Fruit fly (Drosophila melanogaster) whole organism, prepupa: ENCODE measurements around the gene ND-30.

ENCODE experiments used
- Blimp-1 ChIP-seq: fragments of 200-800 bp; sonication (Bioruptor generic); optimal IDR thresholded peaks from 3 replicates; lab custom pipeline; 2017; ENCODE audit warnings: missing biosample characterization, missing genetic modification characterization, mild to moderate bottlenecking, moderate library complexity, missing genetic modification reagents
- CG10669 ChIP-seq: fragments of 200-800 bp; sonication (Bioruptor generic); optimal IDR thresholded peaks from 3 replicates; lab custom pipeline; 2018; ENCODE audit warnings: missing biosample characterization, mild to moderate bottlenecking, missing genetic modification characterization, moderate library complexity
- CG11294 ChIP-seq: fragments of 200-800 bp; sonication (Bioruptor generic); IDR thresholded peaks from 2 replicates; pipeline ENCODE4 v1.3.6; 2022; ENCODE audit warnings: missing biosample characterization, missing genetic modification characterization
- CG11762 ChIP-seq: fragments of 200-800 bp; sonication (Bioruptor generic); optimal IDR thresholded peaks from 3 replicates; lab custom pipeline; 2016; ENCODE audit warnings: missing biosample characterization, missing genetic modification characterization; ENCODE audit not compliant: insufficient read depth
- CG11902 ChIP-seq: fragments of 200-800 bp; sonication (Bioruptor generic); optimal IDR thresholded peaks from 3 replicates; lab custom pipeline; 2016; ENCODE audit warnings: missing biosample characterization, missing genetic modification characterization
- CG15336 ChIP-seq: fragments of 200-800 bp; sonication (Bioruptor generic); IDR thresholded peaks from 2 replicates; pipeline ENCODE4 v1.3.6; 2022; ENCODE audit warnings: missing biosample characterization, missing genetic modification characterization
- CG16779 ChIP-seq: fragments of 200-800 bp; sonication (Bioruptor generic); optimal IDR thresholded peaks from 3 replicates; lab custom pipeline; 2017; ENCODE audit warnings: missing biosample characterization, mild to moderate bottlenecking, missing genetic modification characterization
- CG3032 ChIP-seq: fragments of 200-800 bp; optimal IDR thresholded peaks from 2 replicates; lab custom pipeline; 2019; ENCODE audit warnings: missing biosample characterization, mild to moderate bottlenecking, missing genetic modification characterization, moderate library complexity
- CG31627 ChIP-seq: fragments of 200-800 bp; sonication (Bioruptor generic); optimal IDR thresholded peaks from 3 replicates; lab custom pipeline; 2016; ENCODE audit warnings: missing biosample characterization, missing genetic modification characterization
- CG32006 ChIP-seq: fragments of 200-800 bp; sonication (Bioruptor generic); optimal IDR thresholded peaks from 3 replicates; lab custom pipeline; 2017; ENCODE audit warnings: missing biosample characterization, mild to moderate bottlenecking, missing genetic modification characterization
- CG34406 ChIP-seq: fragments of 200-800 bp; sonication (Bioruptor generic); optimal IDR thresholded peaks from 3 replicates; lab custom pipeline; 2016; ENCODE audit warnings: missing biosample characterization, missing genetic modification characterization
- CG3919 ChIP-seq: fragments of 200-800 bp; sonication (Bioruptor generic); optimal IDR thresholded peaks from 3 replicates; lab custom pipeline; 2016; ENCODE audit warnings: missing biosample characterization, missing genetic modification characterization
- CG4318 ChIP-seq: fragments of 200-800 bp; sonication (Bioruptor generic); optimal IDR thresholded peaks from 3 replicates; lab custom pipeline; 2017; ENCODE audit warnings: missing biosample characterization, mild to moderate bottlenecking, missing genetic modification characterization
- CG6163 ChIP-seq: fragments of 200-800 bp; sonication (Bioruptor generic); IDR thresholded peaks from 3 replicates; pipeline ENCODE4 v1.3.6; 2022; ENCODE audit warnings: missing biosample characterization, missing genetic modification characterization
- CG6792 ChIP-seq: fragments of 200-800 bp; sonication (Bioruptor generic); optimal IDR thresholded peaks from 3 replicates; lab custom pipeline; 2016; ENCODE audit warnings: missing biosample characterization, missing genetic modification characterization
- CG7368 ChIP-seq: fragments of 200-800 bp; sonication (Bioruptor generic); optimal IDR thresholded peaks from 3 replicates; lab custom pipeline; 2016; ENCODE audit warnings: missing biosample characterization, missing genetic modification characterization
- CG8319 ChIP-seq: fragments of 200-800 bp; sonication (Bioruptor generic); optimal IDR thresholded peaks from 3 replicates; lab custom pipeline; 2016; ENCODE audit warnings: missing biosample characterization, missing genetic modification characterization
- CG8632 ChIP-seq: fragments of 200-800 bp; sonication (Bioruptor generic); optimal IDR thresholded peaks from 3 replicates; lab custom pipeline; 2016; ENCODE audit warnings: missing biosample characterization, missing genetic modification characterization
- CG9139 ChIP-seq: fragments of 200-800 bp; sonication (Bioruptor generic); optimal IDR thresholded peaks from 3 replicates; lab custom pipeline; 2017; ENCODE audit warnings: missing biosample characterization, mild to moderate bottlenecking, missing genetic modification characterization
- Eip75B ChIP-seq: fragments of 200-800 bp; sonication (Bioruptor generic); optimal IDR thresholded peaks from 3 replicates; lab custom pipeline; 2016; ENCODE audit warnings: missing biosample characterization, missing genetic modification characterization
- Eip78C ChIP-seq: fragments of 200-800 bp; sonication (Bioruptor generic); peaks from one replicate; lab custom pipeline; 2016; ENCODE audit warnings: missing biosample characterization, missing genetic modification characterization
- Eip93F ChIP-seq: fragments of 200-800 bp; sonication (Bioruptor generic); optimal IDR thresholded peaks from 2 replicates; lab custom pipeline; 2016; ENCODE audit warnings: missing biosample characterization, mild to moderate bottlenecking, missing genetic modification characterization
- Ets21C ChIP-seq: fragments of 200-800 bp; sonication (Bioruptor generic); optimal IDR thresholded peaks from 3 replicates; lab custom pipeline; 2016; ENCODE audit warnings: missing biosample characterization, missing genetic modification characterization
- Ets96B ChIP-seq: fragments of 200-800 bp; optimal IDR thresholded peaks from 2 replicates; lab custom pipeline; 2019; ENCODE audit warnings: missing biosample characterization, mild to moderate bottlenecking, missing genetic modification characterization, moderate library complexity
- Gug ChIP-seq: fragments of 200-800 bp; sonication (Bioruptor generic); IDR thresholded peaks from 2 replicates; pipeline ENCODE4 v1.3.6; 2022; ENCODE audit warnings: missing biosample characterization, missing genetic modification characterization
- Hr38 ChIP-seq: sonication (Bioruptor generic); optimal IDR thresholded peaks from 2 replicates; lab custom pipeline; 2016; ENCODE audit warnings: missing biosample characterization, missing genetic modification characterization
- Hr39 ChIP-seq: fragments of 200-800 bp; sonication (Bioruptor generic); optimal IDR thresholded peaks from 2 replicates; lab custom pipeline; 2016; ENCODE audit warnings: missing biosample characterization, missing genetic modification characterization
- Hr4 ChIP-seq: fragments of 200-800 bp; sonication (Bioruptor generic); optimal IDR thresholded peaks from 3 replicates; lab custom pipeline; 2016; ENCODE audit warnings: missing biosample characterization, missing genetic modification characterization
- Lpt ChIP-seq: fragments of 200-800 bp; sonication (Bioruptor generic); optimal IDR thresholded peaks from 3 replicates; lab custom pipeline; 2016; ENCODE audit warnings: missing biosample characterization, missing genetic modification characterization
- OdsH ChIP-seq: fragments of 200-800 bp; sonication (Bioruptor generic); optimal IDR thresholded peaks from 3 replicates; lab custom pipeline; 2016; ENCODE audit warnings: missing biosample characterization, missing genetic modification characterization
- Smox ChIP-seq: fragments of 200-800 bp; sonication (Bioruptor generic); optimal IDR thresholded peaks from 3 replicates; lab custom pipeline; 2016; ENCODE audit warnings: missing biosample characterization, missing genetic modification characterization
- Sox102F ChIP-seq: fragments of 200-800 bp; sonication (Bioruptor generic); optimal IDR thresholded peaks from 2 replicates; lab custom pipeline; 2016; ENCODE audit warnings: missing biosample characterization, mild to moderate bottlenecking, missing genetic modification characterization
- Sox14 ChIP-seq: fragments of 200-800 bp; sonication (Bioruptor generic); optimal IDR thresholded peaks from 3 replicates; lab custom pipeline; 2016; ENCODE audit warnings: missing biosample characterization, missing genetic modification characterization
- Sox15 ChIP-seq: fragments of 200-800 bp; sonication (Bioruptor generic); optimal IDR thresholded peaks from 3 replicates; lab custom pipeline; 2016; ENCODE audit warnings: missing biosample characterization, missing genetic modification characterization
- achi ChIP-seq: fragments of 200-800 bp; sonication (Bioruptor generic); optimal IDR thresholded peaks from 3 replicates; lab custom pipeline; 2016; ENCODE audit warnings: missing biosample characterization, missing genetic modification characterization
- dsx ChIP-seq: fragments of 200-800 bp; optimal IDR thresholded peaks from 3 replicates; lab custom pipeline; 2019; ENCODE audit warnings: missing biosample characterization, mild to moderate bottlenecking, missing genetic modification characterization, moderate library complexity; ENCODE audit not compliant: poor library complexity, severe bottlenecking
- eg ChIP-seq: fragments of 200-800 bp; sonication (Bioruptor generic); IDR thresholded peaks from 3 replicates; pipeline ENCODE4 v1.3.6; 2022; ENCODE audit warnings: missing biosample characterization, missing genetic modification characterization
- esn ChIP-seq: fragments of 200-800 bp; sonication (Bioruptor generic); optimal IDR thresholded peaks from 2 replicates; lab custom pipeline; 2016; ENCODE audit warnings: missing biosample characterization, mild to moderate bottlenecking, missing genetic modification characterization, moderate library complexity
- fd85E ChIP-seq: fragments of 200-800 bp; sonication (Bioruptor generic); optimal IDR thresholded peaks from 3 replicates; lab custom pipeline; 2016; ENCODE audit warnings: missing biosample characterization, missing genetic modification characterization
- fkh ChIP-seq: fragments of 200-800 bp; sonication (Bioruptor generic); optimal IDR thresholded peaks from 3 replicates; lab custom pipeline; 2017; ENCODE audit warnings: missing biosample characterization, mild to moderate bottlenecking, missing genetic modification characterization, moderate library complexity
- lz ChIP-seq: fragments of 200-800 bp; sonication (Bioruptor generic); optimal IDR thresholded peaks from 3 replicates; lab custom pipeline; 2016; ENCODE audit warnings: missing biosample characterization, missing genetic modification characterization
- net ChIP-seq: fragments of 200-800 bp; sonication (Bioruptor generic); optimal IDR thresholded peaks from 3 replicates; lab custom pipeline; 2016; ENCODE audit warnings: missing biosample characterization, missing genetic modification characterization
- pdm3 ChIP-seq: fragments of 200-800 bp; sonication (Bioruptor generic); optimal IDR thresholded peaks from 3 replicates; lab custom pipeline; 2016; ENCODE audit warnings: missing biosample characterization, missing genetic modification characterization
- salr ChIP-seq, 2 experiments: fragments of 200-800 bp; sonication (Bioruptor generic); optimal IDR thresholded peaks; 3 replicates each; lab custom pipeline; 2016 to 2018; ENCODE audit warnings: missing biosample characterization in 2 of 2, missing genetic modification characterization in 2 of 2, mild to moderate bottlenecking in 1 of 2
- spab ChIP-seq: fragments of 200-800 bp; sonication (Bioruptor generic); optimal IDR thresholded peaks from 2 replicates; lab custom pipeline; 2017; ENCODE audit warnings: missing biosample characterization, mild to moderate bottlenecking, missing genetic modification characterization, missing genetic modification reagents
- ss ChIP-seq, 2 experiments: fragments of 200-800 bp; sonication (Bioruptor generic); optimal IDR thresholded peaks; 2 replicates in 1 of 2; 3 replicates in 1 of 2; lab custom pipeline; 2017 to 2018; ENCODE audit warnings: mild to moderate bottlenecking in 2 of 2, missing biosample characterization in 2 of 2, missing genetic modification characterization in 2 of 2, moderate library complexity in 1 of 2
- svp ChIP-seq: fragments of 200-800 bp; sonication (Bioruptor generic); peaks from one replicate; lab custom pipeline; 2016; ENCODE audit warnings: missing biosample characterization, missing genetic modification characterization
- vri ChIP-seq: fragments of 200-800 bp; sonication (Bioruptor generic); optimal IDR thresholded peaks from 3 replicates; lab custom pipeline; 2016; ENCODE audit warnings: missing biosample characterization, mild to moderate bottlenecking, missing genetic modification characterization

The ND-30 gene

dm6 chr3L:3124939-3125648 is 34.3 kb downstream of the ND-30 start:
- TF ChIP-seq OdsH (no peak), svp (GFP tag; lab: Kevin White, UChicago) (peak; percentile 95), dsx (GFP tag; lab: Kevin White, UChicago) (peak; percentile 98), ss (GFP tag; optimal IDR thresholded peaks at IDR 0.05; lab: Kevin White, UChicago) (peak in 1 of 2 experiments; percentile 50), CG9139 (GFP tag; lab: Kevin White, UChicago) (no peak), CG6792 (GFP tag; lab: Kevin White, UChicago) (no peak), net (peak; percentile 15), Eip75B (GFP tag; lab: Kevin White, UChicago) (peak; percentile 5), pdm3 (GFP tag; lab: Kevin White, UChicago) (no peak), CG11902 (GFP tag; lab: Kevin White, UChicago) (no peak), CG31627 (GFP tag; lab: Kevin White, UChicago) (no peak), CG15336 (GFP tag; lab: Robert Waterston, UW) (no peak; the same call in 1 of the 2 replicates)
- TF ChIP-seq, all 60 proteins: peak for 5

dm6 chr3L:3124519-3124918 is 34.9 kb downstream of the ND-30 start:
- TF ChIP-seq Lpt (GFP tag; lab: Kevin White, UChicago) = no peak
- TF ChIP-seq Eip75B (GFP tag; lab: Kevin White, UChicago) = no peak
- peak; percentile 4 for TF ChIP-seq Smox
- TF ChIP-seq Eip78C (GFP tag; lab: Kevin White, UChicago) = no peak
- TF ChIP-seq eg = no peak
- TF ChIP-seq Ets21C (GFP tag; lab: Kevin White, UChicago) = no peak
- TF ChIP-seq spab (GFP tag; lab: Kevin White, UChicago) = no peak
- TF ChIP-seq Gug (GFP tag; lab: Robert Waterston, UW) = no peak
- TF ChIP-seq Ets96B (tag; lab: Kevin White, UChicago) = no peak
- peak; percentile 12 for TF ChIP-seq CG31627 (GFP tag; lab: Kevin White, UChicago)
- TF ChIP-seq CG6163 (GFP tag; lab: Robert Waterston, UW) = no peak
- no peak for TF ChIP-seq CG11294
- TF ChIP-seq Sox14 (GFP tag; lab: Kevin White, UChicago) = peak; percentile 29
- no peak for TF ChIP-seq fkh (GFP tag; lab: Kevin White, UChicago)
- no peak for TF ChIP-seq CG7368 (GFP tag; lab: Kevin White, UChicago)
- TF ChIP-seq pdm3 (GFP tag; lab: Kevin White, UChicago) = no peak
- TF ChIP-seq Hr4 = no peak
- TF ChIP-seq CG15336 (GFP tag; lab: Robert Waterston, UW) = no peak
- TF ChIP-seq CG9139 (GFP tag; lab: Kevin White, UChicago) = no peak
- no peak for TF ChIP-seq ss (GFP tag; optimal IDR thresholded peaks at IDR 0.05; lab: Kevin White, UChicago)
- peak; percentile 7 for TF ChIP-seq achi (GFP tag; lab: Kevin White, UChicago)
- TF ChIP-seq CG11902 (GFP tag; lab: Kevin White, UChicago) = no peak
- TF ChIP-seq esn (GFP tag; lab: Kevin White, UChicago) = peak; percentile 23
- no peak for TF ChIP-seq CG16779 (tag; lab: Kevin White, UChicago)
- TF ChIP-seq fd85E (GFP tag; lab: Kevin White, UChicago) = no peak
- TF ChIP-seq net = no peak
- no peak for TF ChIP-seq salr (GFP tag; optimal IDR thresholded peaks at IDR 0.05; lab: Kevin White, UChicago)
- no peak for TF ChIP-seq CG8319 (GFP tag; lab: Kevin White, UChicago)
- no peak for TF ChIP-seq Hr39
- no peak for TF ChIP-seq Blimp-1 (GFP tag; lab: Kevin White, UChicago)
- no peak for TF ChIP-seq Hr38 (GFP tag; lab: Kevin White, UChicago)
- TF ChIP-seq CG32006 = no peak
- no peak for TF ChIP-seq vri (GFP tag; lab: Kevin White, UChicago)
- no peak for TF ChIP-seq svp (GFP tag; lab: Kevin White, UChicago)
- no peak for TF ChIP-seq CG3919 (GFP tag; lab: Kevin White, UChicago)
- TF ChIP-seq lz (GFP tag; lab: Kevin White, UChicago) = no peak
- no peak for TF ChIP-seq Sox102F
- TF ChIP-seq CG34406 = no peak
- no peak for TF ChIP-seq CG11762 (GFP tag; lab: Kevin White, UChicago)
- no peak for TF ChIP-seq CG8632 (GFP tag; lab: Kevin White, UChicago)
- TF ChIP-seq Sox15 = no peak
- no peak for TF ChIP-seq CG4318 (GFP tag; lab: Kevin White, UChicago)
- TF ChIP-seq Eip93F (GFP tag; lab: Kevin White, UChicago) = peak; percentile 18
- TF ChIP-seq CG3032 (tag; lab: Kevin White, UChicago) = no peak
- no peak for TF ChIP-seq CG10669 (GFP tag; lab: Kevin White, UChicago)
- no peak for TF ChIP-seq CG6792 (GFP tag; lab: Kevin White, UChicago)
